Fruit fly (Drosophila melanogaster) whole organism, adult: Measurements from ENCODE around the gene simj.

Experiments
- CG11617 ChIP-seq: fragments of 200-800 bp; sonication (Bioruptor generic); optimal IDR thresholded peaks from 2 replicates; lab custom pipeline; 2017; ENCODE audit warnings: mild to moderate bottlenecking, missing biosample characterization, missing genetic modification reagents, missing genetic modification characterization
- CG12768 ChIP-seq: fragments of 200-800 bp; sonication (Bioruptor generic); optimal IDR thresholded peaks from 2 replicates; lab custom pipeline; 2017; ENCODE audit warnings: missing biosample characterization, missing genetic modification characterization, mild to moderate bottlenecking, moderate library complexity, missing genetic modification reagents
- CG14711 ChIP-seq: fragments of 200-800 bp; sonication (Bioruptor generic); optimal IDR thresholded peaks from 2 replicates; lab custom pipeline; 2018; ENCODE audit warnings: missing biosample characterization, mild to moderate bottlenecking, missing genetic modification characterization, moderate library complexity
- CG1620 ChIP-seq: fragments of 200-800 bp; sonication (Bioruptor generic); optimal IDR thresholded peaks from 2 replicates; lab custom pipeline; 2016; ENCODE audit warnings: missing biosample characterization, missing genetic modification characterization
- CG33017 ChIP-seq: fragments of 200-800 bp; sonication (Bioruptor generic); optimal IDR thresholded peaks from 2 replicates; lab custom pipeline; 2018; ENCODE audit warnings: missing biosample characterization, mild to moderate bottlenecking, missing genetic modification characterization, moderate library complexity
- CG5204 ChIP-seq: fragments of 200-800 bp; sonication (Bioruptor generic); optimal IDR thresholded peaks from 2 replicates; lab custom pipeline; 2016; ENCODE audit warnings: missing biosample characterization, missing genetic modification characterization
- CG7045 ChIP-seq: fragments of 200-800 bp; sonication (Bioruptor generic); optimal IDR thresholded peaks from 2 replicates; lab custom pipeline; 2017; ENCODE audit warnings: missing biosample characterization, mild to moderate bottlenecking, missing genetic modification characterization
- CG7101 ChIP-seq: fragments of 200-800 bp; sonication (Bioruptor generic); optimal IDR thresholded peaks from 2 replicates; lab custom pipeline; 2018; ENCODE audit warnings: missing biosample characterization, mild to moderate bottlenecking, missing genetic modification characterization, moderate library complexity
- Clk ChIP-seq: fragments of 200-800 bp; sonication (Bioruptor generic); optimal IDR thresholded peaks from 2 replicates; lab custom pipeline; 2017; ENCODE audit warnings: missing biosample characterization, missing genetic modification characterization
- Crg-1 ChIP-seq: fragments of 200-800 bp; sonication (Bioruptor generic); optimal IDR thresholded peaks from 2 replicates; lab custom pipeline; 2016; ENCODE audit warnings: missing biosample characterization, missing genetic modification characterization
- Hr96 ChIP-seq: fragments of 200-800 bp; sonication (Bioruptor generic); optimal IDR thresholded peaks from 2 replicates; lab custom pipeline; 2016; ENCODE audit warnings: missing biosample characterization, missing genetic modification characterization
- Mnt ChIP-seq: fragments of 200-800 bp; sonication (Bioruptor generic); optimal IDR thresholded peaks from 2 replicates; lab custom pipeline; 2016; ENCODE audit warnings: missing biosample characterization, mild to moderate bottlenecking, missing genetic modification characterization
- bab1 ChIP-seq: fragments of 200-800 bp; sonication (Bioruptor generic); optimal IDR thresholded peaks from 3 replicates; lab custom pipeline; 2019; ENCODE audit warnings: missing biosample characterization, mild to moderate bottlenecking, missing genetic modification characterization, moderate library complexity
- cic ChIP-seq: fragments of 200-800 bp; sonication (Bioruptor generic); optimal IDR thresholded peaks from 2 replicates; lab custom pipeline; 2017; ENCODE audit warnings: missing biosample characterization, mild to moderate bottlenecking, missing genetic modification characterization, moderate library complexity
- cnc ChIP-seq, 2 experiments: fragments of >200 bp; optimal IDR thresholded peaks; 2 replicates each; lab custom pipeline; 2017
- kay ChIP-seq: fragments of 200-800 bp; sonication (Bioruptor generic); peaks from one replicate; lab custom pipeline; 2016; ENCODE audit warnings: missing biosample characterization, missing genetic modification characterization, borderline replicate concordance
- ovo ChIP-seq: fragments of 200-800 bp; sonication (Bioruptor generic); optimal IDR thresholded peaks from 2 replicates; lab custom pipeline; 2016; ENCODE audit warnings: missing biosample characterization, missing genetic modification characterization
- pad ChIP-seq: fragments of 200-800 bp; sonication (Bioruptor generic); optimal IDR thresholded peaks from 3 replicates; lab custom pipeline; 2017; ENCODE audit warnings: missing biosample characterization, missing genetic modification characterization, mild to moderate bottlenecking, moderate library complexity, missing genetic modification reagents
- tj ChIP-seq: fragments of 200-800 bp; sonication (Bioruptor generic); optimal IDR thresholded peaks from 3 replicates; lab custom pipeline; 2017; ENCODE audit warnings: missing biosample characterization, mild to moderate bottlenecking, missing genetic modification characterization, moderate library complexity
- toe ChIP-seq: fragments of 200-800 bp; sonication (Bioruptor generic); optimal IDR thresholded peaks from 2 replicates; lab custom pipeline; 2016; ENCODE audit warnings: missing biosample characterization, missing genetic modification characterization

The simj gene

dm6 chr3L:10645965-10646364 is 18.6 kb upstream of the simj start:
- TF ChIP-seq CG5204 (GFP tag; lab: Kevin White, UChicago) (no peak), CG33017 (no peak), kay (GFP tag; lab: Kevin White, UChicago) (no peak), ovo (GFP tag; lab: Kevin White, UChicago) (no peak), CG14711 (no peak), Crg-1 (GFP tag; lab: Kevin White, UChicago) (no peak), Clk (GFP tag; lab: Kevin White, UChicago) (no peak), bab1 (GFP tag; lab: Kevin White, UChicago) (no peak), CG7045 (GFP tag; lab: Kevin White, UChicago) (no peak), CG11617 (GFP tag; lab: Kevin White, UChicago) (no peak), CG12768 (GFP tag; lab: Kevin White, UChicago) (no peak), CG7101 (tag; lab: Kevin White, UChicago) (no peak)

dm6 chr3L:10647158-10647557 is 17.4 kb upstream of the simj start:
- TF ChIP-seq CG33017 (no peak), CG11617 (GFP tag; lab: Kevin White, UChicago) (no peak), CG1620 (no peak), tj (GFP tag; lab: Kevin White, UChicago) (no peak)

dm6 chr3L:10648431-10648830 is 16.1 kb upstream of the simj start:
- TF ChIP-seq cnc (optimal IDR thresholded peaks at IDR 0.05; lab: Kevin White, UChicago): no peak
- no peak for TF ChIP-seq tj (GFP tag; lab: Kevin White, UChicago)
- TF ChIP-seq Clk (GFP tag; lab: Kevin White, UChicago): no peak
- TF ChIP-seq CG11617 (GFP tag; lab: Kevin White, UChicago): no peak
- no peak for TF ChIP-seq Mnt (GFP tag; lab: Kevin White, UChicago)
- no peak for TF ChIP-seq CG14711
- no peak for TF ChIP-seq CG33017
- no peak for TF ChIP-seq CG1620
- no peak for TF ChIP-seq Crg-1 (GFP tag; lab: Kevin White, UChicago)
- TF ChIP-seq Hr96 (GFP tag; lab: Kevin White, UChicago): no peak
- TF ChIP-seq kay (GFP tag; lab: Kevin White, UChicago): no peak
- no peak for TF ChIP-seq CG12768 (GFP tag; lab: Kevin White, UChicago)
- TF ChIP-seq toe (GFP tag; lab: Kevin White, UChicago): no peak
- TF ChIP-seq pad: no peak
- TF ChIP-seq ovo (GFP tag; lab: Kevin White, UChicago): no peak
- TF ChIP-seq CG5204 (GFP tag; lab: Kevin White, UChicago): no peak
- TF ChIP-seq CG7045 (GFP tag; lab: Kevin White, UChicago): no peak
- TF ChIP-seq cic (GFP tag; lab: Kevin White, UChicago): no peak
- TF ChIP-seq bab1 (GFP tag; lab: Kevin White, UChicago): no peak

dm6 chr3L:10651271-10651670 is 13.3 kb upstream of the simj start:
- TF ChIP-seq CG14711: no peak
- TF ChIP-seq cic (GFP tag; lab: Kevin White, UChicago): no peak
- TF ChIP-seq CG7101 (tag; lab: Kevin White, UChicago): no peak
- no peak for TF ChIP-seq cnc (optimal IDR thresholded peaks at IDR 0.05; lab: Kevin White, UChicago)
- peak; percentile 95 for TF ChIP-seq tj (GFP tag; lab: Kevin White, UChicago)
- TF ChIP-seq Hr96 (GFP tag; lab: Kevin White, UChicago): no peak

- TF ChIP-seq Mnt (GFP tag; lab: Kevin White, UChicago) (no peak), bab1 (GFP tag; lab: Kevin White, UChicago) (no peak), tj (GFP tag; lab: Kevin White, UChicago) (peak; percentile 75), CG12768 (GFP tag; lab: Kevin White, UChicago) (no peak), CG14711 (no peak), CG11617 (GFP tag; lab: Kevin White, UChicago) (no peak)
Observed at dm6 chr3L:10652487-10652886, 12.1 kb upstream of the simj start.

dm6 chr3L:10654439-10654838 is 10.1 kb upstream of the simj start:
- TF ChIP-seq cnc (optimal IDR thresholded peaks at IDR 0.05; lab: Kevin White, UChicago): no peak
- TF ChIP-seq kay (GFP tag; lab: Kevin White, UChicago): peak; percentile 70

dm6 chr3L:10656451-10657198 is 7.9 kb upstream of the simj start:
- TF ChIP-seq Mnt (GFP tag; lab: Kevin White, UChicago): peak; percentile 48
- peak; percentile 53 for TF ChIP-seq Crg-1 (GFP tag; lab: Kevin White, UChicago)
- TF ChIP-seq CG33017: no peak
- TF ChIP-seq ovo (GFP tag; lab: Kevin White, UChicago): peak; percentile 41
- peak; percentile 22 for TF ChIP-seq cic (GFP tag; lab: Kevin White, UChicago)
- TF ChIP-seq CG5204 (GFP tag; lab: Kevin White, UChicago): no peak
- TF ChIP-seq kay (GFP tag; lab: Kevin White, UChicago): peak; percentile 85
- TF ChIP-seq CG7045 (GFP tag; lab: Kevin White, UChicago): peak; percentile 30
- peak; percentile 39 for TF ChIP-seq CG7101 (tag; lab: Kevin White, UChicago)
